Worm (Caenorhabditis elegans) whole organism, L4 larva: ENCODE measurements around the gene srw-76.

Source experiments
- dmd-6 ChIP-seq: fragments of 200-800 bp; sonication (Bioruptor generic); IDR thresholded peaks from 2 replicates; pipeline ENCODE4 v1.3.6; 2022; ENCODE audit warnings: missing genetic modification reagents, missing genetic modification characterization, missing compliant biosample characterization
- egl-27 ChIP-seq: sonication (generic microtip); optimal IDR thresholded peaks from 3 replicates; lab custom pipeline; 2017; ENCODE audit warnings: missing biosample characterization, missing genetic modification reagents, missing genetic modification characterization
- gei-8 ChIP-seq: fragments of 200-800 bp; sonication (Bioruptor generic); optimal IDR thresholded peaks from 2 replicates; lab custom pipeline; 2018; ENCODE audit warnings: mild to moderate bottlenecking, missing genetic modification characterization, missing compliant biosample characterization
- lin-13 ChIP-seq: fragments of 150-350 bp; optimal IDR thresholded peaks from 2 replicates; lab custom pipeline; 2014; ENCODE audit warnings: missing biosample characterization, missing genetic modification reagents, missing genetic modification characterization
- lsy-2 ChIP-seq, 2 experiments: fragments of 150-350 bp in 1 of 2; sonication (generic microtip) in 1 of 2; optimal IDR thresholded peaks; 2 replicates each; lab custom pipeline; 2014 to 2017; ENCODE audit warnings: missing biosample characterization in 2 of 2, missing genetic modification characterization in 2 of 2
- madf-9 ChIP-seq: fragments of 200-800 bp; sonication (Bioruptor generic); conservative IDR thresholded peaks from 2 replicates; pipeline ENCODE4 v1.3.6; 2022; ENCODE audit warnings: missing genetic modification reagents, missing genetic modification characterization, missing compliant biosample characterization
- skn-1 ChIP-seq: fragments of 150-350 bp; optimal IDR thresholded peaks from 2 replicates; lab custom pipeline; 2014; ENCODE audit warnings: missing biosample characterization, missing genetic modification characterization
- unc-130 ChIP-seq: sonication (generic microtip); optimal IDR thresholded peaks from 2 replicates; lab custom pipeline; 2016; ENCODE audit warnings: missing genetic modification reagents, missing genetic modification characterization, missing compliant biosample characterization
- unc-39 ChIP-seq: sonication (generic microtip); optimal IDR thresholded peaks from 2 replicates; lab custom pipeline; 2017; ENCODE audit warnings: missing biosample characterization, missing genetic modification characterization
- ztf-11 ChIP-seq: fragments of 150-350 bp; optimal IDR thresholded peaks from 2 replicates; lab custom pipeline; 2014; ENCODE audit warnings: missing biosample characterization, missing genetic modification characterization

ce11 chrV:16629600-16629999 lies 8.5 kb downstream of the srw-76 start, which contains the start of gene srd-21:
- TF ChIP-seq ztf-11: no peak
- TF ChIP-seq egl-27 (tag; lab: Kevin White, UChicago): no peak
- no peak for TF ChIP-seq madf-9 (GFP tag; lab: Robert Waterston, UW)
- TF ChIP-seq lsy-2 (tag; optimal IDR thresholded peaks at IDR 0.05; lab: Kevin White, UChicago): no peak
- TF ChIP-seq dmd-6 (GFP tag; lab: Robert Waterston, UW): no peak
- no peak for TF ChIP-seq unc-39 (tag; lab: Kevin White, UChicago)
- TF ChIP-seq unc-130: no peak
- no peak for TF ChIP-seq gei-8 (GFP tag; lab: Kevin White, UChicago)
- no peak for TF ChIP-seq skn-1 (tag; lab: Kevin White, UChicago)
- TF ChIP-seq lin-13 (GFP tag; lab: Kevin White, UChicago): no peak
